Worm (Caenorhabditis elegans) whole organism, young adult: ENCODE data around the gene ints-7.

Source experiments
- B0019.2 ChIP-seq: fragments of 200-800 bp; sonication (Bioruptor generic); conservative IDR thresholded peaks from 2 replicates; pipeline ENCODE4 v1.3.6; 2022; ENCODE audit warnings: missing genetic modification reagents, missing genetic modification characterization, missing compliant biosample characterization
- B0035.1 ChIP-seq: sonication (generic microtip); optimal IDR thresholded peaks from 2 replicates; lab custom pipeline; 2016; ENCODE audit warnings: missing genetic modification characterization, mild to moderate bottlenecking, missing compliant biosample characterization, missing genotype, missing genetic modification reagents
- B0261.1 ChIP-seq: sonication (generic microtip); optimal IDR thresholded peaks from 2 replicates; lab custom pipeline; 2016; ENCODE audit warnings: mild to moderate bottlenecking, missing genetic modification characterization, moderate library complexity, missing compliant biosample characterization
- C17E4.6 ChIP-seq: fragments of 200-800 bp; sonication (Bioruptor generic); IDR thresholded peaks from 2 replicates; pipeline ENCODE4 v1.3.6; 2022; ENCODE audit warnings: missing genetic modification reagents, missing genetic modification characterization, missing compliant biosample characterization
- F22D6.2 ChIP-seq: sonication (generic microtip); optimal IDR thresholded peaks from 2 replicates; lab custom pipeline; 2016; ENCODE audit warnings: mild to moderate bottlenecking, missing genetic modification characterization, missing compliant biosample characterization
- F39B2.1 ChIP-seq: fragments of 200-800 bp; sonication (Bioruptor generic); IDR thresholded peaks from 2 replicates; pipeline ENCODE4 v1.3.6; 2022; ENCODE audit warnings: missing genetic modification reagents, missing genetic modification characterization, missing compliant biosample characterization
- F49E8.2 ChIP-seq: sonication (generic microtip); optimal IDR thresholded peaks from 3 replicates; lab custom pipeline; 2017; ENCODE audit warnings: missing genetic modification characterization, mild to moderate bottlenecking, missing compliant biosample characterization, antibody characterized with exemption, moderate library complexity; ENCODE audit not compliant: insufficient read depth
- F52B5.7 ChIP-seq: sonication (generic microtip); optimal IDR thresholded peaks from 2 replicates; lab custom pipeline; 2016; ENCODE audit warnings: mild to moderate bottlenecking, missing genetic modification characterization, missing compliant biosample characterization
- F55B11.4 ChIP-seq: sonication (generic microtip); optimal IDR thresholded peaks from 2 replicates; lab custom pipeline; 2016; ENCODE audit warnings: missing compliant biosample characterization, missing genetic modification characterization, borderline replicate concordance; ENCODE audit not compliant: insufficient read depth
- K12H6.12 ChIP-seq: fragments of 200-800 bp; sonication (Bioruptor generic); optimal IDR thresholded peaks from 2 replicates; lab custom pipeline; 2018; ENCODE audit warnings: mild to moderate bottlenecking, missing genetic modification characterization, missing compliant biosample characterization
- T26A5.8 ChIP-seq: sonication (generic microtip); optimal IDR thresholded peaks from 2 replicates; lab custom pipeline; 2016; ENCODE audit warnings: missing genetic modification characterization, missing compliant biosample characterization
- Y53G8AR.9 ChIP-seq: fragments of 200-800 bp; sonication (Bioruptor generic); conservative IDR thresholded peaks from 2 replicates; pipeline ENCODE4 v1.3.6; 2022; ENCODE audit warnings: missing genetic modification reagents, missing genetic modification characterization, missing compliant biosample characterization
- Y79H2A.3 ChIP-seq: fragments of 200-800 bp; sonication (Bioruptor generic); conservative IDR thresholded peaks from 2 replicates; pipeline ENCODE4 v1.3.6; 2022; ENCODE audit warnings: missing genetic modification reagents, missing genetic modification characterization, missing compliant biosample characterization
- aptf-2 ChIP-seq: fragments of 200-800 bp; sonication (Bioruptor generic); conservative IDR thresholded peaks from 2 replicates; pipeline ENCODE4 v1.3.6; 2022; ENCODE audit warnings: missing genetic modification reagents, missing genetic modification characterization, missing compliant biosample characterization
- aptf-3 ChIP-seq: fragments of 200-800 bp; sonication (Bioruptor generic); IDR thresholded peaks from 2 replicates; pipeline ENCODE4 v1.3.6; 2022; ENCODE audit warnings: missing genetic modification characterization, missing compliant biosample characterization
- athp-1 ChIP-seq: sonication (generic microtip); optimal IDR thresholded peaks from 2 replicates; lab custom pipeline; 2017; ENCODE audit warnings: mild to moderate bottlenecking, missing genetic modification characterization, missing compliant biosample characterization
- attf-3 ChIP-seq: fragments of 200-800 bp; sonication (Bioruptor generic); conservative IDR thresholded peaks from 2 replicates; pipeline ENCODE4 v1.3.6; 2022; ENCODE audit warnings: missing genetic modification reagents, missing genetic modification characterization, missing compliant biosample characterization
- ccch-3 ChIP-seq: fragments of 200-800 bp; sonication (Bioruptor generic); optimal IDR thresholded peaks from 2 replicates; lab custom pipeline; 2018; ENCODE audit warnings: mild to moderate bottlenecking, missing genetic modification characterization, missing compliant biosample characterization
- cebp-1 ChIP-seq, 2 experiments: fragments of 200-800 bp in 1 of 2; sonication (Bioruptor generic) in 1 of 2; sonication (generic microtip) in 1 of 2; IDR thresholded peaks in 1 of 2; optimal IDR thresholded peaks in 1 of 2; 2 replicates each; pipeline versions ENCODE4 v1.3.6 to Lab custom; 2017 to 2022; ENCODE audit warnings: missing compliant biosample characterization in 2 of 2, missing genetic modification characterization in 2 of 2, mild to moderate bottlenecking in 1 of 2, missing genetic modification reagents in 1 of 2, moderate library complexity in 1 of 2
- cebp-2 ChIP-seq: fragments of 200-800 bp; sonication (Bioruptor generic); IDR thresholded peaks from 2 replicates; pipeline ENCODE4 v1.3.6; 2022; ENCODE audit warnings: missing genetic modification characterization, missing compliant biosample characterization
- ceh-40 ChIP-seq: fragments of 200-800 bp; sonication (Bioruptor generic); IDR thresholded peaks from 2 replicates; pipeline ENCODE4 v1.3.6; 2022; ENCODE audit warnings: missing genetic modification characterization, missing compliant biosample characterization
- die-1 ChIP-seq: sonication (generic microtip); optimal IDR thresholded peaks from 2 replicates; lab custom pipeline; 2016; ENCODE audit warnings: missing genotype, mild to moderate bottlenecking, missing genetic modification characterization, missing compliant biosample characterization
- dpff-1 ChIP-seq: sonication (generic microtip); optimal IDR thresholded peaks from 2 replicates; lab custom pipeline; 2017; ENCODE audit warnings: mild to moderate bottlenecking, missing genetic modification characterization, missing compliant biosample characterization
- egrh-3 ChIP-seq: fragments of 200-800 bp; sonication (Bioruptor generic); IDR thresholded peaks from 2 replicates; pipeline ENCODE4 v1.3.6; 2022; ENCODE audit warnings: missing genetic modification reagents, missing genetic modification characterization, missing compliant biosample characterization
- hlh-12 ChIP-seq: sonication (generic microtip); optimal IDR thresholded peaks from 2 replicates; lab custom pipeline; 2016; ENCODE audit warnings: missing genetic modification characterization, missing compliant biosample characterization
- hmg-1.2 ChIP-seq: fragments of 200-800 bp; sonication (Bioruptor generic); IDR thresholded peaks from 2 replicates; pipeline ENCODE4 v1.3.6; 2022; ENCODE audit warnings: missing genetic modification reagents, missing genetic modification characterization, missing compliant biosample characterization
- hmg-20 ChIP-seq: fragments of 200-800 bp; sonication (Bioruptor generic); IDR thresholded peaks from 2 replicates; pipeline ENCODE4 v1.3.6; 2022; ENCODE audit warnings: missing genetic modification reagents, missing genetic modification characterization, missing compliant biosample characterization
- lag-1 ChIP-seq: fragments of 200-800 bp; sonication (Bioruptor generic); IDR thresholded peaks from 2 replicates; pipeline ENCODE4 v1.3.6; 2022; ENCODE audit warnings: missing genetic modification reagents, missing genetic modification characterization, missing compliant biosample characterization
- let-526 ChIP-seq: fragments of 200-800 bp; sonication (Bioruptor generic); IDR thresholded peaks from 2 replicates; pipeline ENCODE4 v1.3.6; 2022; ENCODE audit warnings: missing genetic modification reagents, missing genetic modification characterization, missing compliant biosample characterization
- lin-26 ChIP-seq: fragments of 200-800 bp; sonication (Bioruptor generic); IDR thresholded peaks from 2 replicates; pipeline ENCODE4 v1.3.6; 2022; ENCODE audit warnings: missing genetic modification reagents, missing genetic modification characterization, missing compliant biosample characterization
- lsy-27 ChIP-seq: sonication (generic microtip); optimal IDR thresholded peaks from 2 replicates; lab custom pipeline; 2017; ENCODE audit warnings: missing genetic modification characterization, mild to moderate bottlenecking, missing compliant biosample characterization, antibody characterized with exemption, missing genotype, borderline replicate concordance; ENCODE audit not compliant: insufficient read depth
- mcd-1 ChIP-seq: fragments of 200-800 bp; sonication (Bioruptor generic); IDR thresholded peaks from 2 replicates; pipeline ENCODE4 v1.3.6; 2022; ENCODE audit warnings: missing genetic modification reagents, missing genetic modification characterization, missing compliant biosample characterization
- mel-28 ChIP-seq: sonication (generic microtip); optimal IDR thresholded peaks from 2 replicates; lab custom pipeline; 2016; ENCODE audit warnings: borderline replicate concordance, mild to moderate bottlenecking, missing genetic modification characterization, missing compliant biosample characterization
- nhr-80 ChIP-seq: sonication (generic microtip); optimal IDR thresholded peaks from 2 replicates; lab custom pipeline; 2016; ENCODE audit warnings: missing genetic modification characterization, missing compliant biosample characterization
- pbrm-1 ChIP-seq: fragments of 200-800 bp; sonication (Bioruptor generic); IDR thresholded peaks from 2 replicates; pipeline ENCODE4 v1.3.6; 2022; ENCODE audit warnings: missing genetic modification reagents, missing genetic modification characterization, missing compliant biosample characterization
- repo-1 ChIP-seq: sonication (generic microtip); optimal IDR thresholded peaks from 2 replicates; lab custom pipeline; 2017; ENCODE audit warnings: mild to moderate bottlenecking, missing genetic modification characterization, missing compliant biosample characterization
- sdz-38 ChIP-seq: sonication (generic microtip); optimal IDR thresholded peaks from 2 replicates; lab custom pipeline; 2016; ENCODE audit warnings: missing genotype, missing genetic modification characterization, missing compliant biosample characterization
- snpc-4 ChIP-seq, 5 experiments: fragments of 150-350 bp in 1 of 5; sonication (generic microtip) in 4 of 5; optimal IDR thresholded peaks; 2 replicates each; lab custom pipeline; 2014 to 2018; ENCODE audit warnings: missing genetic modification characterization in 5 of 5, missing biosample characterization in 3 of 5, antibody characterized with exemption in 2 of 5, mild to moderate bottlenecking in 2 of 5, missing compliant biosample characterization in 2 of 5, missing genotype in 2 of 5, moderate library complexity in 2 of 5, missing genetic modification reagents in 1 of 5
- tbp1 ChIP-seq: fragments of 200-800 bp; sonication (Bioruptor generic); optimal IDR thresholded peaks from 2 replicates; lab custom pipeline; 2018; ENCODE audit warnings: mild to moderate bottlenecking, missing genetic modification characterization, missing compliant biosample characterization
- tlf-1 ChIP-seq: fragments of 200-800 bp; sonication (Bioruptor generic); optimal IDR thresholded peaks from 2 replicates; lab custom pipeline; 2018; ENCODE audit warnings: mild to moderate bottlenecking, missing genetic modification characterization, missing compliant biosample characterization
- unc-62 ChIP-seq: fragments of 150-350 bp; optimal IDR thresholded peaks from 2 replicates; lab custom pipeline; 2014; ENCODE audit warnings: missing biosample characterization, missing genetic modification reagents, missing genetic modification characterization
- zim-3 ChIP-seq: sonication (generic microtip); optimal IDR thresholded peaks from 2 replicates; lab custom pipeline; 2017; ENCODE audit warnings: mild to moderate bottlenecking, missing genetic modification characterization, moderate library complexity, missing compliant biosample characterization
- ztf-26 ChIP-seq: sonication (generic microtip); optimal IDR thresholded peaks from 2 replicates; lab custom pipeline; 2017; ENCODE audit warnings: missing genetic modification characterization, missing compliant biosample characterization
- ztf-28 ChIP-seq: fragments of 200-800 bp; sonication (Bioruptor generic); IDR thresholded peaks from 2 replicates; pipeline ENCODE4 v1.3.6; 2022; ENCODE audit warnings: missing genetic modification reagents, missing genetic modification characterization, missing compliant biosample characterization

Gene ints-7

ce11 chrII:11534429-11535099, 48.1 kb upstream of the ints-7 start, which contains the start of gene Y62F5A.12 (continued):
- TF ChIP-seq C17E4.6 (GFP tag; lab: Robert Waterston, UW) (peak; percentile 67), athp-1 (tag; lab: Kevin White, UChicago) (peak; percentile 88), mcd-1 (peak; percentile 99), zim-3 (peak; percentile 66), K12H6.12 (tag; lab: Kevin White, UChicago) (peak; percentile 87), F22D6.2 (tag; lab: Kevin White, UChicago) (peak; percentile 54), B0019.2 (peak; percentile 86), lin-26 (GFP tag; lab: Robert Waterston, UW) (peak; percentile 90), hmg-20 (GFP tag; lab: Robert Waterston, UW) (peak; percentile 74), nhr-80 (tag; lab: Kevin White, UChicago) (peak; percentile 61), tbp1 (GFP tag; lab: Kevin White, UChicago) (peak; percentile 71), mel-28 (tag; lab: Kevin White, UChicago) (peak; percentile 43), F52B5.7 (tag; lab: Kevin White, UChicago) (peak; percentile 65), B0035.1 (peak; percentile 35), Y53G8AR.9 (GFP tag; lab: Robert Waterston, UW) (peak; percentile 93)
- TF ChIP-seq, all 124 proteins: peak for 88; not testable (repeated sequence) for 36

DNA sequence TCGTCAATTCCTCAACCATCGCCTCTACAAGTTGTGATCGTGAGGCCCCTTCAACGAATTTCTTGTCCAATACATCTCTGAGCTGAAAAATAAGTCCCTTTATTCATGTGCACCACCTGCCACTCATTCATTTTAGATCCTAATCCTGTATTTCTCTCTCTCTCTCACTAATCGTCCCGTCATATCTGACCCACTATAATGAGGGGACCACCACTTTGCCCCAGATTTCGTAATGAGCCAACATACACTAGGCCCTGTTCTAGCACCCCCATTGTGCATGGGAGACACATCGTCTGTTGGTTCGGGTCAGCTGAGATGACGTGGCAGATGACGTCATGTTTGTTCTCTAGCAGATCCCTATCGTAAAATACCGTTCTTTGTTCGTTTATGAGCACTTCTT, 47.2 kb upstream of the ints-7 start:
- TF ChIP-seq ccch-3 (GFP tag; lab: Kevin White, UChicago), result no peak
- no peak for TF ChIP-seq unc-62 (GFP tag; lab: Kevin White, UChicago)
- no peak for TF ChIP-seq F49E8.2 (tag; lab: Kevin White, UChicago)
- TF ChIP-seq snpc-4 (GFP tag; optimal IDR thresholded peaks at IDR 0.05; lab: Kevin White, UChicago), result no peak
- no peak for TF ChIP-seq snpc-4 (tag; optimal IDR thresholded peaks at IDR 0.05; lab: Kevin White, UChicago)
- 0 out of 2 replicates have a peak, but pooled peaks have one; percentile 52 for TF ChIP-seq lag-1 (GFP tag; lab: Robert Waterston, UW)
- no peak for TF ChIP-seq T26A5.8 (tag; lab: Kevin White, UChicago)
- no peak for TF ChIP-seq tlf-1 (GFP tag; lab: Kevin White, UChicago)
- no peak for TF ChIP-seq repo-1 (tag; lab: Kevin White, UChicago)
- TF ChIP-seq F52B5.7 (tag; lab: Kevin White, UChicago), result no peak
- TF ChIP-seq aptf-3 (GFP tag; lab: Robert Waterston, UW), result no peak
- no peak for TF ChIP-seq cebp-2 (GFP tag; lab: Robert Waterston, UW)
- TF ChIP-seq ztf-26, result no peak
- no peak for TF ChIP-seq cebp-1 (GFP tag; IDR thresholded peaks at IDR 0.05; lab: Robert Waterston, UW)
- TF ChIP-seq cebp-1 (tag; optimal IDR thresholded peaks at IDR 0.05; lab: Kevin White, UChicago), result peak; percentile 40
- no peak for TF ChIP-seq F39B2.1
- TF ChIP-seq Y79H2A.3 (GFP tag; lab: Robert Waterston, UW), result no peak
- 0 out of 2 replicates have a peak, but pooled peaks have one; percentile 21 for TF ChIP-seq aptf-2
- no peak for TF ChIP-seq pbrm-1 (GFP tag; lab: Robert Waterston, UW)
- no peak for TF ChIP-seq hmg-1.2
- TF ChIP-seq F55B11.4 (tag; lab: Kevin White, UChicago), result no peak

ce11 chrII:11535924-11536323, 46.7 kb upstream of the ints-7 start:
- TF ChIP-seq F49E8.2 (tag; lab: Kevin White, UChicago) (no peak), let-526 (GFP tag; lab: Robert Waterston, UW) (no peak), ceh-40 (no peak), die-1 (tag; lab: Kevin White, UChicago) (no peak), ztf-28 (GFP tag; lab: Robert Waterston, UW) (no peak), aptf-3 (GFP tag; lab: Robert Waterston, UW) (no peak), lsy-27 (no peak), B0261.1 (tag; lab: Kevin White, UChicago) (no peak), lin-26 (GFP tag; lab: Robert Waterston, UW) (no peak), F55B11.4 (tag; lab: Kevin White, UChicago) (no peak), dpff-1 (tag; lab: Kevin White, UChicago) (no peak), sdz-38 (tag; lab: Kevin White, UChicago) (no peak), attf-3 (GFP tag; lab: Robert Waterston, UW) (no peak), egrh-3 (no peak), hlh-12 (tag; lab: Kevin White, UChicago) (no peak)
